Worm (Caenorhabditis elegans) whole organism, early embryonic: Measurements from ENCODE around the gene memi-3.

ENCODE experiments used
- F13C5.2 ChIP-seq: sonication (generic microtip); optimal IDR thresholded peaks from 2 replicates; lab custom pipeline; 2017; ENCODE audit warnings: mild to moderate bottlenecking, missing genetic modification characterization, inconsistent platforms, missing compliant biosample characterization
- ama-1 ChIP-seq: fragments of 150-350 bp; optimal IDR thresholded peaks from 2 replicates; lab custom pipeline; 2014
- hnd-1 ChIP-seq: sonication (generic microtip); optimal IDR thresholded peaks from 2 replicates; lab custom pipeline; 2016; ENCODE audit warnings: missing genetic modification characterization, missing compliant biosample characterization
- scrt-1 ChIP-seq: fragments of 200-800 bp; sonication (Bioruptor generic); IDR thresholded peaks from 2 replicates; pipeline ENCODE4 v1.3.6; 2022; ENCODE audit warnings: missing genetic modification characterization, missing compliant biosample characterization

DNA sequence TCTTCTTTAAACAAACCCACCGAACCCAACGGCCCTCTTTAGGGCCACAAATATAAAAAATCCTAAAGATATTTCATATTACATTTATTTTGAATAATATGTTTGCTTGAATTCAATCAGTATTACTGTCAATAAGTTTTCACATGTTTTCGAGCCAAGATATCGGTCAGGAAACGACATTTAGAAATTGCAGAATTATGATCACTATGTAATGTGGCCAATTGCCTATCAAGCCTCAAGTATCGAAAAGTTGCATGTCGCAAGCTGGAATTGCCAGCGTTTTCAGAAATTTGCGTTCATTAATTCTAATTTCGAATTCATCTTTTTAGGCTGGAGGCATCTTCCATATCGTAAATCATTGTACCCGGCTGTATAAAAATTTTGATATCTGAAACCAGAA, 1.7 kb downstream of the memi-3 start:
- TF ChIP-seq F13C5.2 (tag; lab: Kevin White, UChicago): no peak
- TF ChIP-seq hnd-1 (tag; lab: Kevin White, UChicago): no peak
- TF ChIP-seq scrt-1: no peak
- peak; percentile 8 for TF ChIP-seq ama-1 (lab: Kevin White, UChicago)
